Fruit fly (Drosophila melanogaster) whole organism, prepupa: ENCODE results near the gene CG6330.

ENCODE experiments used
- CG11294 ChIP-seq: fragments of 200-800 bp; sonication (Bioruptor generic); IDR thresholded peaks from 2 replicates; pipeline ENCODE4 v1.3.6; 2022; ENCODE audit warnings: missing biosample characterization, missing genetic modification characterization
- CG1621 ChIP-seq: fragments of 200-800 bp; sonication (Bioruptor generic); optimal IDR thresholded peaks from 3 replicates; lab custom pipeline; 2018; ENCODE audit warnings: missing biosample characterization, mild to moderate bottlenecking, missing genetic modification characterization
- CG16779 ChIP-seq: fragments of 200-800 bp; sonication (Bioruptor generic); optimal IDR thresholded peaks from 3 replicates; lab custom pipeline; 2017; ENCODE audit warnings: missing biosample characterization, mild to moderate bottlenecking, missing genetic modification characterization
- Lpt ChIP-seq: fragments of 200-800 bp; sonication (Bioruptor generic); optimal IDR thresholded peaks from 3 replicates; lab custom pipeline; 2016; ENCODE audit warnings: missing biosample characterization, missing genetic modification characterization
- Smox ChIP-seq: fragments of 200-800 bp; sonication (Bioruptor generic); optimal IDR thresholded peaks from 3 replicates; lab custom pipeline; 2016; ENCODE audit warnings: missing biosample characterization, missing genetic modification characterization
- cyc ChIP-seq: fragments of 200-800 bp; sonication (Bioruptor generic); optimal IDR thresholded peaks from 3 replicates; lab custom pipeline; 2016; ENCODE audit warnings: missing biosample characterization, missing genetic modification characterization
- fd85E ChIP-seq: fragments of 200-800 bp; sonication (Bioruptor generic); optimal IDR thresholded peaks from 3 replicates; lab custom pipeline; 2016; ENCODE audit warnings: missing biosample characterization, missing genetic modification characterization
- ss ChIP-seq, 2 experiments: fragments of 200-800 bp; sonication (Bioruptor generic); optimal IDR thresholded peaks; 2 replicates in 1 of 2; 3 replicates in 1 of 2; lab custom pipeline; 2017 to 2018; ENCODE audit warnings: mild to moderate bottlenecking in 2 of 2, missing biosample characterization in 2 of 2, missing genetic modification characterization in 2 of 2, moderate library complexity in 1 of 2

DNA sequence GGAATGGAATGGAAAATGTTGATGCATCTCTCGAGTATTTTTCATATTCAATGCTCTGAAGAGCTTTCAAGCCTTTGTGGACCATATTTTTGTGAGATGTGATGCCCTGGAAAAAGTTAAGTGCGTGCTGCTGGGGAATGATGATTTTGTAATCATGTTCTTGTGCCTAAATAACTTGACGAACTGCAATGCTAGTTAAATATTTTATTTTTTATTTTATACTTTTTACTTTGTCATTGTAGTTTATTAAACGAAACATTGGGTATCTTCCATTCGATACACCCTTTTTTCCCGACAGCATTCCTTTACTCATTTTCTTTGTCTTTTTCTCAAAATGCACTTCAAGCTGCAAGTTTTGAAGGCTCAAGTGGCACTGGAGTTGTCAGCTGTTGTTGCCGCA, 58.3 kb downstream of the CG6330 start:
- TF ChIP-seq fd85E (no peak), CG16779 (no peak), ss (GFP tag; optimal IDR thresholded peaks at IDR 0.05; lab: Kevin White, UChicago) (no peak), Lpt (GFP tag; lab: Kevin White, UChicago) (peak; percentile 28), CG11294 (GFP tag; lab: Robert Waterston, UW) (0 out of 2 replicates have a peak, but pooled peaks have one; percentile 20), Smox (GFP tag; lab: Kevin White, UChicago) (no peak), cyc (GFP tag; lab: Kevin White, UChicago) (peak; percentile 29), CG1621 (tag; lab: Kevin White, UChicago) (no peak)
